Fruit fly (Drosophila melanogaster) whole organism, prepupa: ENCODE results near the gene CG31676.

Source experiments
- CG1621 ChIP-seq: fragments of 200-800 bp; sonication (Bioruptor generic); optimal IDR thresholded peaks from 3 replicates; lab custom pipeline; 2018; ENCODE audit warnings: missing biosample characterization, mild to moderate bottlenecking, missing genetic modification characterization
- CG6854 ChIP-seq: fragments of 200-800 bp; sonication (Bioruptor generic); optimal IDR thresholded peaks from 2 replicates; lab custom pipeline; 2017; ENCODE audit warnings: missing biosample characterization, mild to moderate bottlenecking, missing genetic modification characterization
- Hr38 ChIP-seq: sonication (Bioruptor generic); optimal IDR thresholded peaks from 2 replicates; lab custom pipeline; 2016; ENCODE audit warnings: missing biosample characterization, missing genetic modification characterization
- Hr39 ChIP-seq: fragments of 200-800 bp; sonication (Bioruptor generic); optimal IDR thresholded peaks from 2 replicates; lab custom pipeline; 2016; ENCODE audit warnings: missing biosample characterization, missing genetic modification characterization
- spab ChIP-seq: fragments of 200-800 bp; sonication (Bioruptor generic); optimal IDR thresholded peaks from 2 replicates; lab custom pipeline; 2017; ENCODE audit warnings: missing biosample characterization, mild to moderate bottlenecking, missing genetic modification characterization, missing genetic modification reagents

DNA sequence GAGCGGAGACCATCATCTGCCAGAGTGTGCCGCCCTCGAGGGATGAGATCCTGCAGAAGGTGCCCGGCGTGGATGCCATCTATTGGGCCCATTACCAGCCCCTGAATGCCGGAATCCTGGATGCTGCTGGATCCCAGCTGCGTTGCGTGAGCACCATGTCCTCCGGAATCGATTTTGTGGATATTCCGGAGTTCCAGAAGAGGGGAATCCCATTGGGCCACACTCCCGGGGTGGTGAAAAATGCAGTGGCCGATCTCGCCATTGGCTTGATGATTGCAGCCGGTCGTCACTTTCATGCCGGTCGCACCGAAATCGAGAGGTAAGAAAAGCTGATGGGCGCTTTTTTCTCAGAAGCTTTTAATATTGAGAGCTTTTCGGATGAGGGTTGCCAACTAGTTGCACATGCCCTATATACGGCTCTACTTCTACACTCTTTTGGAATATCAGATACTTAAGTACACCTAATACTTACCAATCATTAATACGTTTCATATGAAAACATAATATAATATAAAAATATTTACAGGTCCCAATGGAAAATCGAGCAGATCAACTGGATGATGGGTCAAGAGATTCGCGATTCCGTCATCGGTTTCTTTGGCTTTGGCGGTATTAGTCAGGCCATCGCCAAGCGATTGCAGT is 10.7 kb upstream of the CG31676 start:
- TF ChIP-seq Hr39 (GFP tag; lab: Kevin White, UChicago), result no peak
- TF ChIP-seq CG6854 (GFP tag; lab: Kevin White, UChicago), result no peak
- no peak for TF ChIP-seq Hr38 (GFP tag; lab: Kevin White, UChicago)
- no peak for TF ChIP-seq CG1621 (tag; lab: Kevin White, UChicago)
- TF ChIP-seq spab (GFP tag; lab: Kevin White, UChicago), result no peak
